Worm (Caenorhabditis elegans) whole organism, L1 larva: ENCODE results near the gene dpy-17.

ENCODE experiments used
- C34B4.2 ChIP-seq: sonication (generic microtip); optimal IDR thresholded peaks from 2 replicates; lab custom pipeline; 2017; ENCODE audit warnings: mild to moderate bottlenecking, missing genetic modification characterization, missing compliant biosample characterization
- egl-13 ChIP-seq: sonication (generic microtip); optimal IDR thresholded peaks from 2 replicates; lab custom pipeline; 2016; ENCODE audit warnings: missing genotype, missing genetic modification reagents, missing genetic modification characterization, missing compliant biosample characterization
- mdl-1 ChIP-seq, 2 experiments: fragments of 150-350 bp; optimal IDR thresholded peaks; 2 replicates each; lab custom pipeline; 2014 to 2017; ENCODE audit warnings: missing biosample characterization in 2 of 2, missing genetic modification characterization in 2 of 2, inconsistent platforms in 1 of 2

ce11 chrIII:5074398-5074797, 32.7 kb upstream of the dpy-17 start, which contains the start of gene ttbk-6:
- TF ChIP-seq mdl-1 (tag; optimal IDR thresholded peaks at IDR 0.05; lab: Kevin White, UChicago) (no peak), egl-13 (tag; lab: Kevin White, UChicago) (no peak), C34B4.2 (tag; lab: Kevin White, UChicago) (no peak)
